Worm (Caenorhabditis elegans) whole organism, early embryonic: ENCODE data around the gene F58E6.11.

ENCODE experiments used
- B0310.2 ChIP-seq: sonication (generic microtip); optimal IDR thresholded peaks from 2 replicates; lab custom pipeline; 2016; ENCODE audit warnings: mild to moderate bottlenecking, missing genetic modification characterization, missing compliant biosample characterization
- aly-1 ChIP-seq: sonication (generic microtip); optimal IDR thresholded peaks from 2 replicates; lab custom pipeline; 2016; ENCODE audit warnings: missing genetic modification characterization, missing compliant biosample characterization
- ama-1 ChIP-seq: fragments of 150-350 bp; optimal IDR thresholded peaks from 2 replicates; lab custom pipeline; 2014
- ceh-13 ChIP-seq: fragments of 200-800 bp; sonication (Bioruptor generic); optimal IDR thresholded peaks from 2 replicates; lab custom pipeline; 2018; ENCODE audit warnings: mild to moderate bottlenecking, missing genetic modification characterization, missing compliant biosample characterization
- ets-7 ChIP-seq: sonication (generic microtip); optimal IDR thresholded peaks from 2 replicates; lab custom pipeline; 2016; ENCODE audit warnings: missing genotype, missing genetic modification characterization, missing compliant biosample characterization
- flt-1 ChIP-seq: fragments of 200-800 bp; sonication (Bioruptor generic); IDR thresholded peaks from 2 replicates; pipeline ENCODE4 v1.3.6; 2022; ENCODE audit warnings: missing genetic modification characterization, missing compliant biosample characterization
- hmbx-1 ChIP-seq: sonication (generic microtip); optimal IDR thresholded peaks from 2 replicates; lab custom pipeline; 2016; ENCODE audit warnings: mild to moderate bottlenecking, missing genetic modification characterization, missing compliant biosample characterization
- hmg-4 ChIP-seq: fragments of 200-800 bp; sonication (Bioruptor generic); optimal IDR thresholded peaks from 2 replicates; lab custom pipeline; 2018; ENCODE audit warnings: mild to moderate bottlenecking, missing genetic modification characterization, missing compliant biosample characterization
- pes-1 ChIP-seq: fragments of 200-800 bp; sonication (Bioruptor generic); IDR thresholded peaks from 2 replicates; pipeline ENCODE4 v1.3.6; 2022; ENCODE audit warnings: missing genetic modification reagents, missing genetic modification characterization, missing compliant biosample characterization
- tbx-37 ChIP-seq: fragments of 200-800 bp; sonication (Bioruptor generic); conservative IDR thresholded peaks from 2 replicates; pipeline ENCODE4 v1.3.6; 2022; ENCODE audit warnings: missing genetic modification reagents, missing genetic modification characterization, missing compliant biosample characterization
- tra-4 ChIP-seq: sonication (generic microtip); optimal IDR thresholded peaks from 2 replicates; lab custom pipeline; 2017; ENCODE audit warnings: missing genetic modification characterization, missing compliant biosample characterization

DNA sequence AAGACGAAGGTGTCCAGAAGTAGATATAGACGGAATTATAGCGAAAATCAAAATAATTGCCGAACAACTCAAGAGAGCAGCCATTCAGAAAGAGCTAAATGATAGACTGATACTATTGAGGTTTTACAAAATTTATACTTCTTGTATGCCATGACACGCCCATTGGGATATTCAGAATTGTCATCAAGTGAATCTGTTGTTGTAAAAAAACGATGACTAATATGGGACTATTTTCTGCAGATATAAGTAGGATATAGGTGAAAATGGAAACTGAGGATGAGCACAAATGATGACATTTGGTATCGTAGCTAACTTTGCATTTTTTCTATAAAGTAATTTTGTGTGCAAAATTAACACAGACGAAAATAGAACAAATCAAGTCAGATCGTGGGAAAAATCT lies 2.1 kb downstream of the F58E6.11 start, which contains the start of gene F58E6.8:
- TF ChIP-seq B0310.2 (tag; lab: Kevin White, UChicago): no peak
- TF ChIP-seq pes-1 (GFP tag; lab: Robert Waterston, UW): no peak
- TF ChIP-seq aly-1 (tag; lab: Kevin White, UChicago): no peak
- no peak for TF ChIP-seq tbx-37
- TF ChIP-seq ama-1: no peak
- no peak for TF ChIP-seq ceh-13 (GFP tag; lab: Kevin White, UChicago)
- no peak for TF ChIP-seq tra-4 (tag; lab: Kevin White, UChicago)
- TF ChIP-seq hmg-4 (GFP tag; lab: Kevin White, UChicago): no peak
- TF ChIP-seq flt-1 (GFP tag; lab: Robert Waterston, UW): no peak
- no peak for TF ChIP-seq hmbx-1 (tag; lab: Kevin White, UChicago)
- no peak for TF ChIP-seq ets-7 (tag; lab: Kevin White, UChicago)
